Worm (Caenorhabditis elegans): ENCODE data around the gene clec-185.

DNA sequence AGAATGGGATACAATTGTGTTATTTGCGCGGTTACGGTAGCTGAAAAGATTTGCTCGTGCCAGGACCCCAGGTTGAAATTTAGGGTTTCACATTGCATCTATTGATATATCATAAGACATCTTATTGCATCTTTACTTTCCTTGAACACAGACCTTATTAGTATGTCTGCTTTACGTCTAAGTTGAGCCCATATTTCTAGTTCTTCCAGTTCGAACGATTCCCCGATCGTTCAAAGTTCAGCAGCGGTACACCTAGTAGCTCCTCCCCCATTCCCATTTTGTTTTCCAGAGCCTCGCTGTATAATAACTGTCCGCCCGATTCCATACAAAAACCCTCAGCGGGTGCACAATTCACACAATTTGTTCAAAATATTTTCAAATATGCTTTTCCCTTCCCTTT is 3.3 kb downstream of the clec-185 start, which contains the start of gene C25G4.17:
- TF ChIP-seq ama-1 (optimal IDR thresholded peaks at IDR 0.05) (no peak), unc-55 (GFP tag; optimal IDR thresholded peaks at IDR 0.05) (no peak), R02D3.7 (tag; optimal IDR thresholded peaks at IDR 0.05) (no peak), unc-62 (GFP tag; optimal IDR thresholded peaks at IDR 0.05) (no peak), nhr-21 (tag; optimal IDR thresholded peaks at IDR 0.05) (no peak), nhr-23 (tag; optimal IDR thresholded peaks at IDR 0.05) (no peak), aly-2 (tag; optimal IDR thresholded peaks at IDR 0.05) (no peak), blmp-1 (tag; optimal IDR thresholded peaks at IDR 0.05; ENCODE audit: insufficient read depth) (no peak)
